Fruit fly (Drosophila melanogaster) whole organism, embryonic: Measurements from ENCODE around the gene Rnb.

Source experiments
- Asciz ChIP-seq: fragments of 200-800 bp; sonication (Bioruptor generic); optimal IDR thresholded peaks from 2 replicates; lab custom pipeline; 2017; ENCODE audit warnings: missing biosample characterization, mild to moderate bottlenecking, missing genetic modification characterization, missing genetic modification reagents
- Atf-2 ChIP-seq: fragments of 200-800 bp; sonication (Bioruptor generic); optimal IDR thresholded peaks from 2 replicates; lab custom pipeline; 2016; ENCODE audit warnings: missing biosample characterization, missing genetic modification characterization
- Atf3 ChIP-seq: fragments of 200-800 bp; sonication (Bioruptor generic); optimal IDR thresholded peaks from 3 replicates; lab custom pipeline; 2016; ENCODE audit warnings: missing biosample characterization, missing genetic modification characterization
- B-H2 ChIP-seq: fragments of 200-800 bp; sonication (Bioruptor generic); optimal IDR thresholded peaks from 2 replicates; lab custom pipeline; 2018; ENCODE audit warnings: missing biosample characterization, mild to moderate bottlenecking, missing genetic modification characterization
- CG10321 ChIP-seq: fragments of 200-800 bp; sonication (Bioruptor generic); IDR thresholded peaks from 2 replicates; pipeline ENCODE4 v1.3.6; 2022; ENCODE audit warnings: missing biosample characterization, missing genetic modification characterization
- CG10431 ChIP-seq: fragments of 200-800 bp; sonication (Bioruptor generic); optimal IDR thresholded peaks from 3 replicates; lab custom pipeline; 2018; ENCODE audit warnings: missing biosample characterization, mild to moderate bottlenecking, missing genetic modification characterization
- CG10462 ChIP-seq: fragments of 200-800 bp; sonication (Bioruptor generic); optimal IDR thresholded peaks from 2 replicates; lab custom pipeline; 2016; ENCODE audit warnings: missing biosample characterization, missing genetic modification characterization
- CG11456 ChIP-seq: fragments of 200-800 bp; sonication (Bioruptor generic); IDR thresholded peaks from 3 replicates; pipeline ENCODE4 v1.3.6; 2022; ENCODE audit warnings: missing biosample characterization, missing genetic modification characterization
- CG11696 ChIP-seq: fragments of 200-800 bp; sonication (Bioruptor generic); IDR thresholded peaks from 2 replicates; pipeline ENCODE4 v1.3.6; 2022; ENCODE audit warnings: missing biosample characterization, missing genetic modification characterization
- CG12071 ChIP-seq: fragments of 200-800 bp; sonication (Bioruptor generic); optimal IDR thresholded peaks from 3 replicates; lab custom pipeline; 2018; ENCODE audit warnings: missing biosample characterization, mild to moderate bottlenecking, missing genetic modification characterization
- CG12219 ChIP-seq: fragments of 200-800 bp; sonication (Bioruptor generic); optimal IDR thresholded peaks from 3 replicates; lab custom pipeline; 2018; ENCODE audit warnings: missing biosample characterization, mild to moderate bottlenecking, missing genetic modification characterization
- CG13624 ChIP-seq: fragments of 200-800 bp; sonication (Bioruptor generic); optimal IDR thresholded peaks from 2 replicates; lab custom pipeline; 2016; ENCODE audit warnings: missing biosample characterization, missing genetic modification characterization
- CG14667 ChIP-seq: fragments of 200-800 bp; sonication (Bioruptor generic); IDR thresholded peaks from 2 replicates; pipeline ENCODE4 v1.3.6; 2022; ENCODE audit warnings: missing biosample characterization, missing genetic modification characterization
- CG17612 ChIP-seq: fragments of 200-800 bp; sonication (Bioruptor generic); IDR thresholded peaks from 2 replicates; pipeline ENCODE4 v1.3.6; 2022; ENCODE audit warnings: missing biosample characterization, missing genetic modification characterization
- CG1792 ChIP-seq: fragments of 200-800 bp; sonication (Bioruptor generic); optimal IDR thresholded peaks from 2 replicates; lab custom pipeline; 2016; ENCODE audit warnings: missing biosample characterization, missing genetic modification characterization
- CG18619 ChIP-seq: fragments of 200-800 bp; sonication (Bioruptor generic); optimal IDR thresholded peaks from 3 replicates; lab custom pipeline; 2017; ENCODE audit warnings: missing biosample characterization, mild to moderate bottlenecking, missing genetic modification characterization
- CG2875 ChIP-seq: fragments of 200-800 bp; sonication (Bioruptor generic); optimal IDR thresholded peaks from 2 replicates; lab custom pipeline; 2017; ENCODE audit warnings: missing biosample characterization, mild to moderate bottlenecking, missing genetic modification characterization, missing genetic modification reagents
- CG34224 ChIP-seq: fragments of 200-800 bp; sonication (Bioruptor generic); IDR thresholded peaks from 3 replicates; pipeline ENCODE4 v1.3.6; 2022; ENCODE audit warnings: missing biosample characterization, missing genetic modification characterization; ENCODE audit not compliant: partially characterized antibody
- CG4820 ChIP-seq: fragments of 200-800 bp; sonication (Bioruptor generic); optimal IDR thresholded peaks from 3 replicates; lab custom pipeline; 2016; ENCODE audit warnings: missing biosample characterization, missing genetic modification characterization
- CG6689 ChIP-seq: fragments of 200-800 bp; sonication (Bioruptor generic); IDR thresholded peaks from 2 replicates; pipeline ENCODE4 v1.3.6; 2022; ENCODE audit warnings: missing biosample characterization, missing genetic modification characterization
- CG7839 ChIP-seq: fragments of 200-800 bp; sonication (Bioruptor generic); optimal IDR thresholded peaks from 3 replicates; lab custom pipeline; 2018; ENCODE audit warnings: missing biosample characterization, mild to moderate bottlenecking, missing genetic modification characterization, moderate library complexity
- Dad ChIP-seq: fragments of 200-800 bp; sonication (Bioruptor generic); optimal IDR thresholded peaks from 3 replicates; lab custom pipeline; 2016; ENCODE audit warnings: missing biosample characterization, missing genetic modification characterization
- Dbx ChIP-seq: fragments of 200-800 bp; sonication (Bioruptor generic); IDR thresholded peaks from 3 replicates; pipeline ENCODE4 v1.3.6; 2022; ENCODE audit warnings: missing biosample characterization, missing genetic modification characterization
- HHEX ChIP-seq: fragments of 200-800 bp; sonication (Bioruptor generic); optimal IDR thresholded peaks from 3 replicates; lab custom pipeline; 2017; ENCODE audit warnings: missing biosample characterization, mild to moderate bottlenecking, missing genetic modification characterization, missing genetic modification reagents
- HLH54F ChIP-seq: fragments of 200-800 bp; sonication (Bioruptor generic); optimal IDR thresholded peaks from 3 replicates; lab custom pipeline; 2016; ENCODE audit warnings: missing biosample characterization, missing genetic modification characterization
- HmgZ ChIP-seq: fragments of 200-800 bp; sonication (Bioruptor generic); optimal IDR thresholded peaks from 2 replicates; lab custom pipeline; 2018; ENCODE audit warnings: missing biosample characterization, mild to moderate bottlenecking, missing genetic modification characterization
- MESR4 ChIP-seq: fragments of 200-800 bp; sonication (Bioruptor generic); optimal IDR thresholded peaks from 2 replicates; lab custom pipeline; 2018; ENCODE audit warnings: missing biosample characterization, mild to moderate bottlenecking, missing genetic modification characterization, moderate library complexity
- NfI ChIP-seq: fragments of 200-800 bp; sonication (Bioruptor generic); optimal IDR thresholded peaks from 3 replicates; lab custom pipeline; 2018; ENCODE audit warnings: missing biosample characterization, mild to moderate bottlenecking, missing genetic modification characterization, moderate library complexity
- Optix ChIP-seq: fragments of 200-800 bp; sonication (Bioruptor generic); IDR thresholded peaks from 3 replicates; pipeline ENCODE4 v1.3.6; 2022; ENCODE audit warnings: missing biosample characterization, missing genetic modification characterization
- Sox102F ChIP-seq: fragments of 200-800 bp; sonication (Bioruptor generic); optimal IDR thresholded peaks from 2 replicates; lab custom pipeline; 2018; ENCODE audit warnings: missing biosample characterization, mild to moderate bottlenecking, missing genetic modification characterization, moderate library complexity
- Spps ChIP-seq: fragments of 200-800 bp; sonication (Bioruptor generic); optimal IDR thresholded peaks from 2 replicates; lab custom pipeline; 2018; ENCODE audit warnings: missing biosample characterization, mild to moderate bottlenecking, missing genetic modification characterization
- Sry-δ ChIP-seq: fragments of 200-800 bp; sonication (Bioruptor generic); optimal IDR thresholded peaks from 2 replicates; lab custom pipeline; 2016; ENCODE audit warnings: missing biosample characterization, missing genetic modification characterization
- Trl ChIP-seq, 3 experiments: fragments of >200 bp in 2 of 3; fragments of 200-800 bp in 1 of 3; sonication (Bioruptor generic) in 1 of 3; optimal IDR thresholded peaks; 2 replicates in 1 of 3; 3 replicates in 2 of 3; lab custom pipeline; 2016 to 2017; ENCODE audit warnings: missing biosample characterization in 1 of 3, missing genetic modification characterization in 1 of 3
- ab ChIP-seq: fragments of 200-800 bp; sonication (Bioruptor generic); optimal IDR thresholded peaks from 2 replicates; lab custom pipeline; 2016; ENCODE audit warnings: missing biosample characterization, missing genetic modification characterization
- ase ChIP-seq: fragments of 200-800 bp; sonication (Bioruptor generic); IDR thresholded peaks from 3 replicates; pipeline ENCODE4 v1.3.6; 2022; ENCODE audit warnings: missing biosample characterization, missing genetic modification characterization
- bowl ChIP-seq: fragments of 200-800 bp; sonication (Bioruptor generic); IDR thresholded peaks from 2 replicates; pipeline ENCODE4 v1.3.6; 2022; ENCODE audit warnings: missing biosample characterization, missing genetic modification characterization
- dpn ChIP-seq, 2 experiments: fragments of 200-800 bp; sonication (Bioruptor generic); optimal IDR thresholded peaks; 3 replicates each; lab custom pipeline; 2016; ENCODE audit warnings: missing biosample characterization in 2 of 2, missing genetic modification characterization in 2 of 2
- ewg ChIP-seq: fragments of 200-800 bp; sonication (Bioruptor generic); optimal IDR thresholded peaks from 3 replicates; lab custom pipeline; 2017; ENCODE audit warnings: mild to moderate bottlenecking, missing biosample characterization, missing genetic modification reagents, missing genetic modification characterization
- ftz-f1 ChIP-seq: fragments of 200-800 bp; sonication (Bioruptor generic); optimal IDR thresholded peaks from 2 replicates; lab custom pipeline; 2016; ENCODE audit warnings: missing biosample characterization, missing genetic modification characterization
- hkb ChIP-seq, 2 experiments: fragments of 200-800 bp in 1 of 2; fragments of >200 bp in 1 of 2; sonication (Bioruptor generic) in 1 of 2; IDR thresholded peaks in 1 of 2; optimal IDR thresholded peaks in 1 of 2; 2 replicates each; pipeline versions ENCODE4 v1.3.6 to Lab custom; 2017 to 2022; ENCODE audit warnings: missing biosample characterization in 1 of 2, missing genetic modification characterization in 1 of 2
- hth ChIP-seq: fragments of >200 bp; optimal IDR thresholded peaks from 2 replicates; lab custom pipeline; 2017; ENCODE audit warnings: inconsistent platforms
- lov ChIP-seq, 2 experiments: fragments of 200-800 bp in 1 of 2; fragments of >200 bp in 1 of 2; sonication (Bioruptor generic) in 1 of 2; IDR thresholded peaks in 1 of 2; optimal IDR thresholded peaks in 1 of 2; 2 replicates in 1 of 2; 3 replicates in 1 of 2; pipeline versions ENCODE4 v1.3.6 to Lab custom; 2017 to 2022; ENCODE audit warnings: missing biosample characterization in 1 of 2, missing genetic modification characterization in 1 of 2
- onecut ChIP-seq: fragments of 200-800 bp; sonication (Bioruptor generic); IDR thresholded peaks from 2 replicates; pipeline ENCODE4 v1.3.6; 2022; ENCODE audit warnings: missing biosample characterization, missing genetic modification characterization
- ro ChIP-seq: fragments of 200-800 bp; sonication (Bioruptor generic); IDR thresholded peaks from 2 replicates; pipeline ENCODE4 v1.3.6; 2022; ENCODE audit warnings: missing biosample characterization, missing genetic modification characterization
- sens ChIP-seq: fragments of 200-800 bp; sonication (Bioruptor generic); peaks from one replicate; lab custom pipeline; 2016; ENCODE audit warnings: missing biosample characterization, missing genetic modification characterization
- seq ChIP-seq: fragments of 200-800 bp; sonication (Bioruptor generic); IDR thresholded peaks from 2 replicates; pipeline ENCODE4 v1.3.6; 2022; ENCODE audit warnings: missing biosample characterization, missing genetic modification characterization
- slp2 ChIP-seq: fragments of 200-800 bp; sonication (Bioruptor generic); optimal IDR thresholded peaks from 2 replicates; lab custom pipeline; 2016; ENCODE audit warnings: missing biosample characterization, missing genetic modification characterization
- sug ChIP-seq: fragments of 200-800 bp; optimal IDR thresholded peaks from 2 replicates; lab custom pipeline; 2019; ENCODE audit warnings: missing biosample characterization, mild to moderate bottlenecking, missing genetic modification characterization, moderate library complexity
- tll ChIP-seq, 2 experiments: fragments of 200-800 bp in 1 of 2; fragments of >200 bp in 1 of 2; sonication (Bioruptor generic) in 1 of 2; optimal IDR thresholded peaks; 2 replicates each; lab custom pipeline; 2017 to 2019; ENCODE audit warnings: missing biosample characterization in 2 of 2, missing genetic modification characterization in 2 of 2, mild to moderate bottlenecking in 1 of 2, moderate library complexity in 1 of 2
- wek ChIP-seq: fragments of 200-800 bp; sonication (Bioruptor generic); optimal IDR thresholded peaks from 3 replicates; lab custom pipeline; 2018; ENCODE audit warnings: missing biosample characterization, mild to moderate bottlenecking, missing genetic modification characterization, moderate library complexity

The Rnb gene

dm6 chr3R:29772795-29773331 is 26.3 kb downstream of the Rnb start (continued):
- TF ChIP-seq CG7839 (tag; lab: Kevin White, UChicago) (no peak), CG18619 (GFP tag; lab: Kevin White, UChicago) (no peak), Sry-δ (GFP tag; lab: Kevin White, UChicago) (no peak), Asciz (no peak), CG4820 (GFP tag; lab: Kevin White, UChicago) (no peak), Atf-2 (no peak), CG34224 (GFP tag; lab: Robert Waterston, UW) (no peak; the same call in 2 of the 3 replicates), seq (GFP tag; lab: Robert Waterston, UW) (peak; percentile 77), CG13624 (GFP tag; lab: Kevin White, UChicago) (peak; percentile 21), ftz-f1 (GFP tag; lab: Kevin White, UChicago) (peak; percentile 17), Spps (tag; lab: Kevin White, UChicago) (no peak), Dad (GFP tag; lab: Kevin White, UChicago) (no peak), ewg (no peak), hkb (optimal IDR thresholded peaks at IDR 0.05; lab: Kevin White, UChicago) (no peak), hkb (GFP tag; IDR thresholded peaks at IDR 0.05; lab: Robert Waterston, UW) (peak; percentile 44; the same call in 1 of the 2 replicates), NfI (GFP tag; lab: Kevin White, UChicago) (no peak), slp2 (no peak), CG2875 (GFP tag; lab: Kevin White, UChicago) (no peak), bowl (no peak), CG17612 (no peak), CG12071 (GFP tag; lab: Kevin White, UChicago) (peak; percentile 40), sens (no peak), Sox102F (no peak), tll (GFP tag; optimal IDR thresholded peaks at IDR 0.05; lab: Kevin White, UChicago) (no peak), B-H2 (GFP tag; lab: Kevin White, UChicago) (peak; percentile 11), ro (GFP tag; lab: Robert Waterston, UW) (no peak), CG10462 (GFP tag; lab: Kevin White, UChicago) (no peak), lov (optimal IDR thresholded peaks at IDR 0.05; lab: Kevin White, UChicago) (no peak), lov (GFP tag; IDR thresholded peaks at IDR 0.05; lab: Robert Waterston, UW) (no peak), CG10431 (GFP tag; lab: Kevin White, UChicago) (peak; percentile 24), sug (tag; lab: Kevin White, UChicago) (peak; percentile 58), onecut (no peak), ase (GFP tag; lab: Robert Waterston, UW) (no peak), hth (no peak), dpn (GFP tag; optimal IDR thresholded peaks at IDR 0.05; lab: Kevin White, UChicago) (no peak), Trl (optimal IDR thresholded peaks at IDR 0.05; lab: Kevin White, UChicago) (peak; percentile 86 to 92), Trl (GFP tag; optimal IDR thresholded peaks at IDR 0.05; lab: Kevin White, UChicago) (peak; percentile 34), CG10321 (GFP tag; lab: Robert Waterston, UW) (peak; percentile 88), HmgZ (tag; lab: Kevin White, UChicago) (peak; percentile 80), wek (GFP tag; lab: Kevin White, UChicago) (no peak), ab (GFP tag; lab: Kevin White, UChicago) (no peak), CG12219 (GFP tag; lab: Kevin White, UChicago) (peak; percentile 15), Dbx (GFP tag; lab: Robert Waterston, UW) (peak; percentile 55; the same call in 1 of the 3 replicates), CG14667 (no peak), CG1792 (no peak), Optix (GFP tag; lab: Robert Waterston, UW) (no peak), CG11456 (no peak), CG6689 (no peak; the same call in 1 of the 2 replicates), HHEX (GFP tag; lab: Kevin White, UChicago) (peak; percentile 57), HLH54F (no peak), CG11696 (no peak), Atf3 (GFP tag; lab: Kevin White, UChicago) (no peak), MESR4 (GFP tag; lab: Kevin White, UChicago) (no peak)
